Worm (Caenorhabditis elegans) whole organism, young adult: ENCODE data around the gene H42K12.3.

Experiments used
- B0019.2 ChIP-seq: fragments of 200-800 bp; sonication (Bioruptor generic); conservative IDR thresholded peaks from 2 replicates; pipeline ENCODE4 v1.3.6; 2022; ENCODE audit warnings: missing genetic modification reagents, missing genetic modification characterization, missing compliant biosample characterization
- B0035.1 ChIP-seq: sonication (generic microtip); optimal IDR thresholded peaks from 2 replicates; lab custom pipeline; 2016; ENCODE audit warnings: missing genetic modification characterization, mild to moderate bottlenecking, missing compliant biosample characterization, missing genotype, missing genetic modification reagents
- F37B4.10 ChIP-seq: fragments of 200-800 bp; sonication (Bioruptor generic); IDR thresholded peaks from 2 replicates; pipeline ENCODE4 v1.3.6; 2022; ENCODE audit warnings: missing genetic modification characterization, missing compliant biosample characterization
- F39B2.1 ChIP-seq: fragments of 200-800 bp; sonication (Bioruptor generic); IDR thresholded peaks from 2 replicates; pipeline ENCODE4 v1.3.6; 2022; ENCODE audit warnings: missing genetic modification reagents, missing genetic modification characterization, missing compliant biosample characterization
- F49E8.2 ChIP-seq: sonication (generic microtip); optimal IDR thresholded peaks from 3 replicates; lab custom pipeline; 2017; ENCODE audit warnings: missing genetic modification characterization, mild to moderate bottlenecking, missing compliant biosample characterization, antibody characterized with exemption, moderate library complexity; ENCODE audit not compliant: insufficient read depth
- F57C9.4 ChIP-seq: sonication (generic microtip); optimal IDR thresholded peaks from 2 replicates; lab custom pipeline; 2017; ENCODE audit warnings: mild to moderate bottlenecking, missing genetic modification characterization, missing compliant biosample characterization
- K12H6.12 ChIP-seq: fragments of 200-800 bp; sonication (Bioruptor generic); optimal IDR thresholded peaks from 2 replicates; lab custom pipeline; 2018; ENCODE audit warnings: mild to moderate bottlenecking, missing genetic modification characterization, missing compliant biosample characterization
- Y53F4B.3 ChIP-seq: fragments of 200-800 bp; sonication (Bioruptor generic); IDR thresholded peaks from 2 replicates; pipeline ENCODE4 v1.3.6; 2022; ENCODE audit warnings: missing genetic modification reagents, missing genetic modification characterization, missing compliant biosample characterization
- ZK185.1 ChIP-seq: sonication (generic microtip); optimal IDR thresholded peaks from 2 replicates; lab custom pipeline; 2016; ENCODE audit warnings: mild to moderate bottlenecking, missing genetic modification characterization, missing compliant biosample characterization; ENCODE audit not compliant: poor library complexity, severe bottlenecking
- ama-1 ChIP-seq, 3 experiments: fragments of 150-350 bp in 1 of 3; sonication (generic microtip) in 2 of 3; optimal IDR thresholded peaks; 2 replicates each; lab custom pipeline; 2014 to 2018; ENCODE audit warnings: missing biosample characterization in 2 of 3, missing genetic modification characterization in 2 of 3, missing genetic modification reagents in 2 of 3
- attf-5 ChIP-seq: fragments of 200-800 bp; sonication (Bioruptor generic); optimal IDR thresholded peaks from 2 replicates; lab custom pipeline; 2018; ENCODE audit warnings: mild to moderate bottlenecking, missing genetic modification characterization, missing compliant biosample characterization
- attf-6 ChIP-seq: fragments of 200-800 bp; sonication (Bioruptor generic); IDR thresholded peaks from 2 replicates; pipeline ENCODE4 v1.3.6; 2022; ENCODE audit warnings: missing genetic modification reagents, missing genetic modification characterization, missing compliant biosample characterization
- cebp-1 ChIP-seq, 2 experiments: fragments of 200-800 bp in 1 of 2; sonication (Bioruptor generic) in 1 of 2; sonication (generic microtip) in 1 of 2; IDR thresholded peaks in 1 of 2; optimal IDR thresholded peaks in 1 of 2; 2 replicates each; pipeline versions ENCODE4 v1.3.6 to Lab custom; 2017 to 2022; ENCODE audit warnings: missing compliant biosample characterization in 2 of 2, missing genetic modification characterization in 2 of 2, mild to moderate bottlenecking in 1 of 2, missing genetic modification reagents in 1 of 2, moderate library complexity in 1 of 2
- cebp-2 ChIP-seq: fragments of 200-800 bp; sonication (Bioruptor generic); IDR thresholded peaks from 2 replicates; pipeline ENCODE4 v1.3.6; 2022; ENCODE audit warnings: missing genetic modification characterization, missing compliant biosample characterization
- ceh-58 ChIP-seq: fragments of 200-800 bp; sonication (Bioruptor generic); IDR thresholded peaks from 2 replicates; pipeline ENCODE4 v1.3.6; 2022; ENCODE audit warnings: missing genetic modification characterization, missing compliant biosample characterization
- ceh-91 ChIP-seq: fragments of 200-800 bp; sonication (Bioruptor generic); IDR thresholded peaks from 2 replicates; pipeline ENCODE4 v1.3.6; 2022; ENCODE audit warnings: missing genetic modification reagents, missing genetic modification characterization, missing compliant biosample characterization
- chd-7 ChIP-seq: sonication (generic microtip); optimal IDR thresholded peaks from 2 replicates; lab custom pipeline; 2016; ENCODE audit warnings: mild to moderate bottlenecking, missing genetic modification characterization, moderate library complexity, missing compliant biosample characterization
- dpff-1 ChIP-seq: sonication (generic microtip); optimal IDR thresholded peaks from 2 replicates; lab custom pipeline; 2017; ENCODE audit warnings: mild to moderate bottlenecking, missing genetic modification characterization, missing compliant biosample characterization
- fkh-3 ChIP-seq: sonication (generic microtip); optimal IDR thresholded peaks from 2 replicates; lab custom pipeline; 2016; ENCODE audit warnings: mild to moderate bottlenecking, missing genetic modification characterization, missing compliant biosample characterization
- hsf-1 ChIP-seq: fragments of 200-800 bp; sonication (Bioruptor generic); IDR thresholded peaks from 2 replicates; pipeline ENCODE4 v1.3.6; 2022; ENCODE audit warnings: missing genetic modification reagents, missing genetic modification characterization, missing compliant biosample characterization
- lin-35 ChIP-seq, 3 experiments: fragments of 150-350 bp in 2 of 3; sonication (generic microtip) in 1 of 3; optimal IDR thresholded peaks; 2 replicates each; lab custom pipeline; 2014 to 2018; ENCODE audit warnings: missing biosample characterization in 3 of 3, missing genetic modification characterization in 3 of 3, missing genetic modification reagents in 3 of 3
- lsy-27 ChIP-seq: sonication (generic microtip); optimal IDR thresholded peaks from 2 replicates; lab custom pipeline; 2017; ENCODE audit warnings: missing genetic modification characterization, mild to moderate bottlenecking, missing compliant biosample characterization, antibody characterized with exemption, missing genotype, borderline replicate concordance; ENCODE audit not compliant: insufficient read depth
- madf-10 ChIP-seq: sonication (generic microtip); optimal IDR thresholded peaks from 2 replicates; lab custom pipeline; 2016; ENCODE audit warnings: mild to moderate bottlenecking, missing genetic modification characterization, missing compliant biosample characterization
- madf-8 ChIP-seq: fragments of 200-800 bp; sonication (Bioruptor generic); conservative IDR thresholded peaks from 2 replicates; pipeline ENCODE4 v1.3.6; 2022; ENCODE audit warnings: missing genetic modification reagents, missing genetic modification characterization, missing compliant biosample characterization
- mcd-1 ChIP-seq: fragments of 200-800 bp; sonication (Bioruptor generic); IDR thresholded peaks from 2 replicates; pipeline ENCODE4 v1.3.6; 2022; ENCODE audit warnings: missing genetic modification reagents, missing genetic modification characterization, missing compliant biosample characterization
- mel-28 ChIP-seq: sonication (generic microtip); optimal IDR thresholded peaks from 2 replicates; lab custom pipeline; 2016; ENCODE audit warnings: borderline replicate concordance, mild to moderate bottlenecking, missing genetic modification characterization, missing compliant biosample characterization
- mxl-1 ChIP-seq: sonication (generic microtip); optimal IDR thresholded peaks from 2 replicates; lab custom pipeline; 2016; ENCODE audit warnings: missing genetic modification characterization, missing compliant biosample characterization
- nfya-1 ChIP-seq: sonication (generic microtip); optimal IDR thresholded peaks from 2 replicates; lab custom pipeline; 2017; ENCODE audit warnings: antibody characterized with exemption, missing compliant biosample characterization, missing genetic modification characterization, borderline replicate concordance; ENCODE audit not compliant: insufficient read depth
- nfyb-1 ChIP-seq: fragments of 200-800 bp; sonication (Bioruptor generic); IDR thresholded peaks from 2 replicates; pipeline ENCODE4 v1.3.6; 2022; ENCODE audit warnings: missing genetic modification reagents, missing genetic modification characterization, missing compliant biosample characterization
- nhr-120 ChIP-seq: fragments of 200-800 bp; sonication (Bioruptor generic); IDR thresholded peaks from 2 replicates; pipeline ENCODE4 v1.3.6; 2022; ENCODE audit warnings: missing genetic modification characterization, missing compliant biosample characterization
- nhr-27 ChIP-seq: fragments of 200-800 bp; sonication (Bioruptor generic); optimal IDR thresholded peaks from 2 replicates; lab custom pipeline; 2018; ENCODE audit warnings: mild to moderate bottlenecking, missing genetic modification characterization, moderate library complexity, missing compliant biosample characterization
- nhr-80 ChIP-seq: sonication (generic microtip); optimal IDR thresholded peaks from 2 replicates; lab custom pipeline; 2016; ENCODE audit warnings: missing genetic modification characterization, missing compliant biosample characterization
- rcor-1 ChIP-seq: fragments of 200-800 bp; sonication (Bioruptor generic); IDR thresholded peaks from 2 replicates; pipeline ENCODE4 v1.3.6; 2022; ENCODE audit warnings: missing genetic modification reagents, missing genetic modification characterization, missing compliant biosample characterization
- rec-8 ChIP-seq, 2 experiments: sonication (generic microtip); optimal IDR thresholded peaks; 2 replicates each; lab custom pipeline; 2016; ENCODE audit warnings: mild to moderate bottlenecking in 2 of 2, missing genetic modification characterization in 2 of 2, missing genetic modification reagents in 2 of 2, missing genotype in 2 of 2, missing biosample characterization in 1 of 2, missing compliant biosample characterization in 1 of 2, moderate library complexity in 1 of 2
- sdz-38 ChIP-seq: sonication (generic microtip); optimal IDR thresholded peaks from 2 replicates; lab custom pipeline; 2016; ENCODE audit warnings: missing genotype, missing genetic modification characterization, missing compliant biosample characterization
- snpc-1.1 ChIP-seq: sonication (generic microtip); optimal IDR thresholded peaks from 2 replicates; lab custom pipeline; 2017; ENCODE audit warnings: missing genetic modification characterization, mild to moderate bottlenecking, missing compliant biosample characterization, antibody characterized with exemption, moderate library complexity, missing genotype, missing genetic modification reagents; ENCODE audit not compliant: insufficient read depth
- somi-1 ChIP-seq: fragments of 200-800 bp; sonication (Bioruptor generic); optimal IDR thresholded peaks from 2 replicates; lab custom pipeline; 2018; ENCODE audit warnings: mild to moderate bottlenecking, missing genetic modification characterization, missing compliant biosample characterization
- tbp1 ChIP-seq: fragments of 200-800 bp; sonication (Bioruptor generic); optimal IDR thresholded peaks from 2 replicates; lab custom pipeline; 2018; ENCODE audit warnings: mild to moderate bottlenecking, missing genetic modification characterization, missing compliant biosample characterization
- tbx-9 ChIP-seq: sonication (generic microtip); optimal IDR thresholded peaks from 2 replicates; lab custom pipeline; 2016; ENCODE audit warnings: borderline replicate concordance, missing genetic modification characterization, inconsistent platforms, missing compliant biosample characterization
- unc-130 ChIP-seq: sonication (generic microtip); optimal IDR thresholded peaks from 2 replicates; lab custom pipeline; 2016; ENCODE audit warnings: missing genetic modification reagents, missing genetic modification characterization, missing compliant biosample characterization
- unc-62 ChIP-seq: fragments of 150-350 bp; optimal IDR thresholded peaks from 2 replicates; lab custom pipeline; 2014; ENCODE audit warnings: missing biosample characterization, missing genetic modification reagents, missing genetic modification characterization
- xnd-1 ChIP-seq: sonication (generic microtip); optimal IDR thresholded peaks from 2 replicates; lab custom pipeline; 2016; ENCODE audit warnings: missing genotype, missing genetic modification reagents, missing genetic modification characterization, missing compliant biosample characterization
- zfh-2 ChIP-seq: fragments of 200-800 bp; sonication (Bioruptor generic); conservative IDR thresholded peaks from 2 replicates; pipeline ENCODE4 v1.3.6; 2022; ENCODE audit warnings: missing genetic modification reagents, missing genetic modification characterization, missing compliant biosample characterization
- ztf-18 ChIP-seq: sonication (generic microtip); optimal IDR thresholded peaks from 2 replicates; lab custom pipeline; 2016; ENCODE audit warnings: missing genotype, mild to moderate bottlenecking, missing genetic modification characterization, missing compliant biosample characterization
- ztf-22 ChIP-seq: fragments of 200-800 bp; sonication (Bioruptor generic); optimal IDR thresholded peaks from 2 replicates; lab custom pipeline; 2018; ENCODE audit warnings: mild to moderate bottlenecking, missing genetic modification characterization, moderate library complexity, missing compliant biosample characterization
- ztf-26 ChIP-seq: sonication (generic microtip); optimal IDR thresholded peaks from 2 replicates; lab custom pipeline; 2017; ENCODE audit warnings: missing genetic modification characterization, missing compliant biosample characterization
- ztf-3 ChIP-seq: fragments of 200-800 bp; sonication (Bioruptor generic); optimal IDR thresholded peaks from 2 replicates; lab custom pipeline; 2018; ENCODE audit warnings: mild to moderate bottlenecking, missing genetic modification characterization, missing compliant biosample characterization

Gene H42K12.3

DNA sequence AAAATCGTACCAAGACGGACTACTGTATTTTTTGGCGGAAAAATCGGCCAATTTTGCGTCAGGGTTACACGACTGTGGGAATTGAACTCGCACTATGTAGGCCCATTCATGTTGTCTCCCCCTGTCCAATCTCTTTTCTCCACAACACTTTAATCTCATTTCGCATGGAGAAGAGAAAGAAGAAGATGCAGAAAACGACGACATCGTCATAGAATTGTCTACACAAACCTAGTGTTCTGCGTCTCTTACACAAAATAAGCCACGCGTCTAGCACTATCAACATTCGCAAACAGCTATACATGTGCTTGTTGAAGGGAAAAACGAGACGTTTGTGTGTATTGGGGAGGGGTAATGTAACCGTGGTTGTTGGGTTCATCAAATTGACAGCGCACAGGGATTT, 11.8 kb downstream of the H42K12.3 start (continued):
- TF ChIP-seq attf-6 (no peak), Y53F4B.3 (no peak), rec-8 (tag; optimal IDR thresholded peaks at IDR 0.05; lab: Kevin White, UChicago) (no peak), fkh-3 (tag; lab: Kevin White, UChicago) (no peak), ztf-18 (tag; lab: Kevin White, UChicago) (no peak), F49E8.2 (tag; lab: Kevin White, UChicago) (no peak), unc-130 (GFP tag; lab: Kevin White, UChicago) (no peak), dpff-1 (tag; lab: Kevin White, UChicago) (no peak), tbx-9 (no peak), rcor-1 (GFP tag; lab: Robert Waterston, UW) (peak; percentile 54), K12H6.12 (tag; lab: Kevin White, UChicago) (peak; percentile 53), nhr-27 (no peak), madf-10 (tag; lab: Kevin White, UChicago) (peak; percentile 22), nhr-80 (peak; percentile 51), cebp-1 (GFP tag; IDR thresholded peaks at IDR 0.05; lab: Robert Waterston, UW) (0 out of 2 replicates have a peak, but pooled peaks have one; percentile 16), cebp-1 (tag; optimal IDR thresholded peaks at IDR 0.05; lab: Kevin White, UChicago) (peak; percentile 76), ZK185.1 (no peak), mcd-1 (peak; percentile 48), hsf-1 (no peak), somi-1 (GFP tag; lab: Kevin White, UChicago) (peak; percentile 46), mxl-1 (no peak), sdz-38 (tag; lab: Kevin White, UChicago) (no peak), ceh-91 (GFP tag; lab: Robert Waterston, UW) (no peak), lsy-27 (tag; lab: Kevin White, UChicago) (no peak), chd-7 (no peak), ztf-26 (tag; lab: Kevin White, UChicago) (peak; percentile 88), F39B2.1 (GFP tag; lab: Robert Waterston, UW) (no peak), unc-62 (no peak), nfya-1 (tag; lab: Kevin White, UChicago) (no peak), tbp1 (GFP tag; lab: Kevin White, UChicago) (peak; percentile 62), B0035.1 (no peak), B0019.2 (GFP tag; lab: Robert Waterston, UW) (no peak), xnd-1 (tag; lab: Kevin White, UChicago) (no peak), F57C9.4 (tag; lab: Kevin White, UChicago) (no peak), lin-35 (GFP tag; optimal IDR thresholded peaks at IDR 0.05; lab: Kevin White, UChicago) (peak in 1 of 3 experiments; percentile 83), cebp-2 (GFP tag; lab: Robert Waterston, UW) (no peak), nhr-120 (GFP tag; lab: Robert Waterston, UW) (no peak), F37B4.10 (GFP tag; lab: Robert Waterston, UW) (no peak), nfyb-1 (GFP tag; lab: Robert Waterston, UW) (0 out of 2 replicates have a peak, but pooled peaks have one; percentile 54), zfh-2 (GFP tag; lab: Robert Waterston, UW) (no peak), mel-28 (tag; lab: Kevin White, UChicago) (no peak), attf-5 (peak; percentile 16), ztf-3 (no peak), madf-8 (GFP tag; lab: Robert Waterston, UW) (no peak), ztf-22 (GFP tag; lab: Kevin White, UChicago) (no peak), ceh-58 (GFP tag; lab: Robert Waterston, UW) (no peak), ama-1 (optimal IDR thresholded peaks at IDR 0.05; lab: Kevin White, UChicago) (no peak), ama-1 (GFP tag; optimal IDR thresholded peaks at IDR 0.05; lab: Kevin White, UChicago) (no peak), snpc-1.1 (tag; lab: Kevin White, UChicago) (no peak)
